Worm (Caenorhabditis elegans) whole organism, young adult: Measurements from ENCODE around the gene panl-3.

ENCODE experiments used
- B0261.1 ChIP-seq: sonication (generic microtip); optimal IDR thresholded peaks from 2 replicates; lab custom pipeline; 2016; ENCODE audit warnings: mild to moderate bottlenecking, missing genetic modification characterization, moderate library complexity, missing compliant biosample characterization
- D2030.7 ChIP-seq: fragments of 200-800 bp; sonication (Bioruptor generic); IDR thresholded peaks from 2 replicates; pipeline ENCODE4 v1.3.6; 2022; ENCODE audit warnings: missing genetic modification reagents, missing genetic modification characterization, missing compliant biosample characterization
- F33H1.4 ChIP-seq: fragments of 200-800 bp; sonication (Bioruptor generic); IDR thresholded peaks from 2 replicates; pipeline ENCODE4 v1.3.6; 2022; ENCODE audit warnings: missing genetic modification reagents, missing genetic modification characterization, missing compliant biosample characterization
- F37B4.10 ChIP-seq: fragments of 200-800 bp; sonication (Bioruptor generic); IDR thresholded peaks from 2 replicates; pipeline ENCODE4 v1.3.6; 2022; ENCODE audit warnings: missing genetic modification characterization, missing compliant biosample characterization
- F39B2.1 ChIP-seq: fragments of 200-800 bp; sonication (Bioruptor generic); IDR thresholded peaks from 2 replicates; pipeline ENCODE4 v1.3.6; 2022; ENCODE audit warnings: missing genetic modification reagents, missing genetic modification characterization, missing compliant biosample characterization
- F49E8.2 ChIP-seq: sonication (generic microtip); optimal IDR thresholded peaks from 3 replicates; lab custom pipeline; 2017; ENCODE audit warnings: missing genetic modification characterization, mild to moderate bottlenecking, missing compliant biosample characterization, antibody characterized with exemption, moderate library complexity; ENCODE audit not compliant: insufficient read depth
- F52B5.7 ChIP-seq: sonication (generic microtip); optimal IDR thresholded peaks from 2 replicates; lab custom pipeline; 2016; ENCODE audit warnings: mild to moderate bottlenecking, missing genetic modification characterization, missing compliant biosample characterization
- F57C9.4 ChIP-seq: sonication (generic microtip); optimal IDR thresholded peaks from 2 replicates; lab custom pipeline; 2017; ENCODE audit warnings: mild to moderate bottlenecking, missing genetic modification characterization, missing compliant biosample characterization
- Y53F4B.3 ChIP-seq: fragments of 200-800 bp; sonication (Bioruptor generic); IDR thresholded peaks from 2 replicates; pipeline ENCODE4 v1.3.6; 2022; ENCODE audit warnings: missing genetic modification reagents, missing genetic modification characterization, missing compliant biosample characterization
- Y67H2A.10 ChIP-seq: fragments of 200-800 bp; sonication (Bioruptor generic); conservative IDR thresholded peaks from 2 replicates; pipeline ENCODE4 v1.3.6; 2022; ENCODE audit warnings: missing genetic modification reagents, missing genetic modification characterization, missing compliant biosample characterization
- Y95B8A.8 ChIP-seq: fragments of 200-800 bp; sonication (Bioruptor generic); IDR thresholded peaks from 2 replicates; pipeline ENCODE4 v1.3.6; 2022; ENCODE audit warnings: missing genetic modification reagents, missing genetic modification characterization, missing compliant biosample characterization
- akir-1 ChIP-seq: fragments of 200-800 bp; sonication (Bioruptor generic); optimal IDR thresholded peaks from 2 replicates; lab custom pipeline; 2018; ENCODE audit warnings: mild to moderate bottlenecking, missing genetic modification characterization, moderate library complexity, missing compliant biosample characterization
- aptf-2 ChIP-seq: fragments of 200-800 bp; sonication (Bioruptor generic); conservative IDR thresholded peaks from 2 replicates; pipeline ENCODE4 v1.3.6; 2022; ENCODE audit warnings: missing genetic modification reagents, missing genetic modification characterization, missing compliant biosample characterization
- aptf-3 ChIP-seq: fragments of 200-800 bp; sonication (Bioruptor generic); IDR thresholded peaks from 2 replicates; pipeline ENCODE4 v1.3.6; 2022; ENCODE audit warnings: missing genetic modification characterization, missing compliant biosample characterization
- attf-6 ChIP-seq: fragments of 200-800 bp; sonication (Bioruptor generic); IDR thresholded peaks from 2 replicates; pipeline ENCODE4 v1.3.6; 2022; ENCODE audit warnings: missing genetic modification reagents, missing genetic modification characterization, missing compliant biosample characterization
- bed-1 ChIP-seq: fragments of 200-800 bp; sonication (Bioruptor generic); IDR thresholded peaks from 2 replicates; pipeline ENCODE4 v1.3.6; 2022; ENCODE audit warnings: missing genetic modification reagents, missing genetic modification characterization, missing compliant biosample characterization
- ceh-100 ChIP-seq: fragments of 200-800 bp; sonication (Bioruptor generic); IDR thresholded peaks from 2 replicates; pipeline ENCODE4 v1.3.6; 2022; ENCODE audit warnings: missing genetic modification reagents, missing genetic modification characterization, missing compliant biosample characterization
- ceh-58 ChIP-seq: fragments of 200-800 bp; sonication (Bioruptor generic); IDR thresholded peaks from 2 replicates; pipeline ENCODE4 v1.3.6; 2022; ENCODE audit warnings: missing genetic modification characterization, missing compliant biosample characterization
- dox-1 ChIP-seq: fragments of 200-800 bp; sonication (Bioruptor generic); IDR thresholded peaks from 2 replicates; pipeline ENCODE4 v1.3.6; 2022; ENCODE audit warnings: missing genetic modification reagents, missing genetic modification characterization, missing compliant biosample characterization
- efl-1 ChIP-seq: fragments of 150-350 bp; optimal IDR thresholded peaks from 2 replicates; lab custom pipeline; 2014; ENCODE audit warnings: missing biosample characterization, missing genetic modification reagents, missing genetic modification characterization
- egrh-3 ChIP-seq: fragments of 200-800 bp; sonication (Bioruptor generic); IDR thresholded peaks from 2 replicates; pipeline ENCODE4 v1.3.6; 2022; ENCODE audit warnings: missing genetic modification reagents, missing genetic modification characterization, missing compliant biosample characterization
- ets-4 ChIP-seq: fragments of 200-800 bp; sonication (Bioruptor generic); optimal IDR thresholded peaks from 2 replicates; lab custom pipeline; 2018; ENCODE audit warnings: mild to moderate bottlenecking, missing genetic modification characterization, missing compliant biosample characterization
- hlh-12 ChIP-seq: sonication (generic microtip); optimal IDR thresholded peaks from 2 replicates; lab custom pipeline; 2016; ENCODE audit warnings: missing genetic modification characterization, missing compliant biosample characterization
- hmg-1.2 ChIP-seq: fragments of 200-800 bp; sonication (Bioruptor generic); IDR thresholded peaks from 2 replicates; pipeline ENCODE4 v1.3.6; 2022; ENCODE audit warnings: missing genetic modification reagents, missing genetic modification characterization, missing compliant biosample characterization
- hrde-1 ChIP-seq: sonication (generic microtip); optimal IDR thresholded peaks from 2 replicates; lab custom pipeline; 2016; ENCODE audit warnings: missing genetic modification characterization, mild to moderate bottlenecking, missing compliant biosample characterization, moderate library complexity, missing genotype, missing genetic modification reagents, borderline replicate concordance
- lag-1 ChIP-seq: fragments of 200-800 bp; sonication (Bioruptor generic); IDR thresholded peaks from 2 replicates; pipeline ENCODE4 v1.3.6; 2022; ENCODE audit warnings: missing genetic modification reagents, missing genetic modification characterization, missing compliant biosample characterization
- lin-54 ChIP-seq: fragments of 200-800 bp; sonication (Bioruptor generic); optimal IDR thresholded peaks from 2 replicates; lab custom pipeline; 2018; ENCODE audit warnings: mild to moderate bottlenecking, missing genetic modification characterization, missing compliant biosample characterization
- lsl-1 ChIP-seq: fragments of 200-800 bp; sonication (Bioruptor generic); optimal IDR thresholded peaks from 2 replicates; lab custom pipeline; 2018; ENCODE audit warnings: mild to moderate bottlenecking, missing genetic modification characterization, moderate library complexity, missing compliant biosample characterization
- madf-10 ChIP-seq: sonication (generic microtip); optimal IDR thresholded peaks from 2 replicates; lab custom pipeline; 2016; ENCODE audit warnings: mild to moderate bottlenecking, missing genetic modification characterization, missing compliant biosample characterization
- madf-6 ChIP-seq: fragments of 200-800 bp; sonication (Bioruptor generic); IDR thresholded peaks from 2 replicates; pipeline ENCODE4 v1.3.6; 2022; ENCODE audit warnings: missing genetic modification reagents, missing genetic modification characterization, missing compliant biosample characterization
- mcd-1 ChIP-seq: fragments of 200-800 bp; sonication (Bioruptor generic); IDR thresholded peaks from 2 replicates; pipeline ENCODE4 v1.3.6; 2022; ENCODE audit warnings: missing genetic modification reagents, missing genetic modification characterization, missing compliant biosample characterization
- mel-28 ChIP-seq: sonication (generic microtip); optimal IDR thresholded peaks from 2 replicates; lab custom pipeline; 2016; ENCODE audit warnings: borderline replicate concordance, mild to moderate bottlenecking, missing genetic modification characterization, missing compliant biosample characterization
- nfyb-1 ChIP-seq: fragments of 200-800 bp; sonication (Bioruptor generic); IDR thresholded peaks from 2 replicates; pipeline ENCODE4 v1.3.6; 2022; ENCODE audit warnings: missing genetic modification reagents, missing genetic modification characterization, missing compliant biosample characterization
- nhr-120 ChIP-seq: fragments of 200-800 bp; sonication (Bioruptor generic); IDR thresholded peaks from 2 replicates; pipeline ENCODE4 v1.3.6; 2022; ENCODE audit warnings: missing genetic modification characterization, missing compliant biosample characterization
- nhr-27 ChIP-seq: fragments of 200-800 bp; sonication (Bioruptor generic); optimal IDR thresholded peaks from 2 replicates; lab custom pipeline; 2018; ENCODE audit warnings: mild to moderate bottlenecking, missing genetic modification characterization, moderate library complexity, missing compliant biosample characterization
- nhr-90 ChIP-seq: sonication (generic microtip); optimal IDR thresholded peaks from 2 replicates; lab custom pipeline; 2016; ENCODE audit warnings: missing genotype, mild to moderate bottlenecking, missing genetic modification characterization, missing compliant biosample characterization
- pbrm-1 ChIP-seq: fragments of 200-800 bp; sonication (Bioruptor generic); IDR thresholded peaks from 2 replicates; pipeline ENCODE4 v1.3.6; 2022; ENCODE audit warnings: missing genetic modification reagents, missing genetic modification characterization, missing compliant biosample characterization
- pha-4 ChIP-seq: fragments of 150-350 bp; sonication (generic microtip); optimal IDR thresholded peaks from 2 replicates; lab custom pipeline; 2014; ENCODE audit warnings: missing biosample characterization, missing genetic modification reagents, missing genetic modification characterization
- rcor-1 ChIP-seq: fragments of 200-800 bp; sonication (Bioruptor generic); IDR thresholded peaks from 2 replicates; pipeline ENCODE4 v1.3.6; 2022; ENCODE audit warnings: missing genetic modification reagents, missing genetic modification characterization, missing compliant biosample characterization
- repo-1 ChIP-seq: sonication (generic microtip); optimal IDR thresholded peaks from 2 replicates; lab custom pipeline; 2017; ENCODE audit warnings: mild to moderate bottlenecking, missing genetic modification characterization, missing compliant biosample characterization
- snpc-3.4 ChIP-seq: sonication (generic microtip); optimal IDR thresholded peaks from 2 replicates; lab custom pipeline; 2017; ENCODE audit warnings: missing genetic modification characterization, mild to moderate bottlenecking, missing compliant biosample characterization, antibody characterized with exemption, moderate library complexity, missing genotype, missing genetic modification reagents
- snpc-4 ChIP-seq, 5 experiments: fragments of 150-350 bp in 1 of 5; sonication (generic microtip) in 4 of 5; optimal IDR thresholded peaks; 2 replicates each; lab custom pipeline; 2014 to 2018; ENCODE audit warnings: missing genetic modification characterization in 5 of 5, missing biosample characterization in 3 of 5, antibody characterized with exemption in 2 of 5, mild to moderate bottlenecking in 2 of 5, missing compliant biosample characterization in 2 of 5, missing genotype in 2 of 5, moderate library complexity in 2 of 5, missing genetic modification reagents in 1 of 5
- unc-62 ChIP-seq: fragments of 150-350 bp; optimal IDR thresholded peaks from 2 replicates; lab custom pipeline; 2014; ENCODE audit warnings: missing biosample characterization, missing genetic modification reagents, missing genetic modification characterization
- zfh-2 ChIP-seq: fragments of 200-800 bp; sonication (Bioruptor generic); conservative IDR thresholded peaks from 2 replicates; pipeline ENCODE4 v1.3.6; 2022; ENCODE audit warnings: missing genetic modification reagents, missing genetic modification characterization, missing compliant biosample characterization
- zim-3 ChIP-seq: sonication (generic microtip); optimal IDR thresholded peaks from 2 replicates; lab custom pipeline; 2017; ENCODE audit warnings: mild to moderate bottlenecking, missing genetic modification characterization, moderate library complexity, missing compliant biosample characterization
- ztf-18 ChIP-seq: sonication (generic microtip); optimal IDR thresholded peaks from 2 replicates; lab custom pipeline; 2016; ENCODE audit warnings: missing genotype, mild to moderate bottlenecking, missing genetic modification characterization, missing compliant biosample characterization
- ztf-26 ChIP-seq: sonication (generic microtip); optimal IDR thresholded peaks from 2 replicates; lab custom pipeline; 2017; ENCODE audit warnings: missing genetic modification characterization, missing compliant biosample characterization
- ztf-28 ChIP-seq: fragments of 200-800 bp; sonication (Bioruptor generic); IDR thresholded peaks from 2 replicates; pipeline ENCODE4 v1.3.6; 2022; ENCODE audit warnings: missing genetic modification reagents, missing genetic modification characterization, missing compliant biosample characterization

Gene panl-3

ce11 chrIII:9817087-9817612, 1.7 kb upstream of the panl-3 start, which contains the start of gene cnx-1 (continued):
- no peak for TF ChIP-seq F33H1.4 (GFP tag; lab: Robert Waterston, UW)
- TF ChIP-seq dox-1: peak; percentile 8; the same call in 1 of the 2 replicates
- TF ChIP-seq rcor-1 (GFP tag; lab: Robert Waterston, UW): 0 out of 2 replicates have a peak, but pooled peaks have one; percentile 35
- no peak for TF ChIP-seq F39B2.1 (GFP tag; lab: Robert Waterston, UW)
- TF ChIP-seq madf-10 (tag; lab: Kevin White, UChicago): no peak
- TF ChIP-seq nhr-27 (tag; lab: Kevin White, UChicago): no peak
- TF ChIP-seq repo-1: no peak
- no peak for TF ChIP-seq nfyb-1 (GFP tag; lab: Robert Waterston, UW)
- no peak for TF ChIP-seq ets-4
- TF ChIP-seq Y53F4B.3: no peak
- no peak for TF ChIP-seq F57C9.4 (tag; lab: Kevin White, UChicago)
- TF ChIP-seq lag-1 (GFP tag; lab: Robert Waterston, UW): no peak
- no peak for TF ChIP-seq zfh-2
- TF ChIP-seq ztf-28 (GFP tag; lab: Robert Waterston, UW): no peak
- TF ChIP-seq B0261.1 (tag; lab: Kevin White, UChicago): no peak
- TF ChIP-seq nhr-120: no peak
- no peak for TF ChIP-seq akir-1 (GFP tag; lab: Kevin White, UChicago)
- TF ChIP-seq hlh-12 (tag; lab: Kevin White, UChicago): no peak
- TF ChIP-seq F37B4.10 (GFP tag; lab: Robert Waterston, UW): no peak
- peak; percentile 42; the same call in 1 of the 2 replicates for TF ChIP-seq pbrm-1
- no peak for TF ChIP-seq unc-62 (GFP tag; lab: Kevin White, UChicago)
- TF ChIP-seq hrde-1 (tag; lab: Kevin White, UChicago): no peak
- TF ChIP-seq attf-6 (GFP tag; lab: Robert Waterston, UW): no peak
- no peak for TF ChIP-seq Y95B8A.8 (GFP tag; lab: Robert Waterston, UW)
- TF ChIP-seq D2030.7 (GFP tag; lab: Robert Waterston, UW): no peak
- TF ChIP-seq ztf-18: no peak
- no peak for TF ChIP-seq mcd-1 (GFP tag; lab: Robert Waterston, UW)
- TF ChIP-seq nhr-90 (tag; lab: Kevin White, UChicago): no peak

DNA sequence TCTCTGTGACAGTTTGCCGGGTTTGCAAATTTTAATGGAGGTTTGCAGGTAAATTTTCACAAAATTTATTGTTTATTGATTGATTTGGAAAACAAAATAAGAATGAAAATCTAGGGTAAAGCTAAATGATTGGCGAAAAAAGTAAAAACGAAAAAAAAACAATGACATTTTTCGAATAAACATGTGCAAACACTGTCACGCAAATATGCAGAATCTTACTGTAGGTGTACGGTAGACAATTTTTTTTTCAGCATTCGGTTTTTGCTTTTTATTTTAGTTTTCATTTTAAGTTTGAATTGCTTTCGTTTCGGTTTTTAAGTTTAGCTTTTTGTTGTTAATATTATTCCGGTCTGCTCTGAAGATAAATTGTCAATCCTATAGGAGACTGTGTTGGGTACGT, 962 bp upstream of the panl-3 start:
- TF ChIP-seq F52B5.7 (tag; lab: Kevin White, UChicago): no peak
- TF ChIP-seq ztf-28 (GFP tag; lab: Robert Waterston, UW): no peak
- no peak for TF ChIP-seq mcd-1 (GFP tag; lab: Robert Waterston, UW)
- TF ChIP-seq F57C9.4 (tag; lab: Kevin White, UChicago): no peak
- TF ChIP-seq pha-4 (tag; lab: Kevin White, UChicago): no peak
- peak; percentile 45 for TF ChIP-seq lin-54
- TF ChIP-seq egrh-3 (GFP tag; lab: Robert Waterston, UW): no peak
- no peak for TF ChIP-seq Y67H2A.10
- peak; percentile 93 for TF ChIP-seq lsl-1 (GFP tag; lab: Kevin White, UChicago)
- peak; percentile 26 for TF ChIP-seq F49E8.2 (tag; lab: Kevin White, UChicago)
- no peak for TF ChIP-seq ceh-58 (GFP tag; lab: Robert Waterston, UW)
- no peak for TF ChIP-seq mel-28 (tag; lab: Kevin White, UChicago)
- TF ChIP-seq snpc-4 (GFP tag; optimal IDR thresholded peaks at IDR 0.05; lab: Kevin White, UChicago): no peak
- TF ChIP-seq snpc-4 (tag; optimal IDR thresholded peaks at IDR 0.05; lab: Kevin White, UChicago): no peak
- TF ChIP-seq ceh-100: no peak
- peak; percentile 30; the same call in 1 of the 2 replicates for TF ChIP-seq dox-1
- no peak for TF ChIP-seq lag-1 (GFP tag; lab: Robert Waterston, UW)
- TF ChIP-seq madf-6 (GFP tag; lab: Robert Waterston, UW): peak; percentile 60
- TF ChIP-seq zim-3 (tag; lab: Kevin White, UChicago): no peak
- TF ChIP-seq bed-1 (GFP tag; lab: Robert Waterston, UW): no peak
- no peak for TF ChIP-seq ztf-26 (tag; lab: Kevin White, UChicago)
- peak; percentile 35 for TF ChIP-seq efl-1 (GFP tag; lab: Kevin White, UChicago)
- TF ChIP-seq aptf-3 (GFP tag; lab: Robert Waterston, UW): no peak
- TF ChIP-seq F33H1.4 (GFP tag; lab: Robert Waterston, UW): peak; percentile 31
- TF ChIP-seq aptf-2: no peak
- TF ChIP-seq snpc-3.4 (tag; lab: Kevin White, UChicago): peak; percentile 1
- no peak for TF ChIP-seq hmg-1.2 (GFP tag; lab: Robert Waterston, UW)
